Fruit fly (Drosophila melanogaster) whole organism: ENCODE measurements around the gene Lcp65Af.

Experiments used
- Dll ChIP-seq: fragments of >200 bp; optimal IDR thresholded peaks from 2 replicates; lab custom pipeline; 2017
- EcR ChIP-seq, 2 experiments: fragments of >200 bp; optimal IDR thresholded peaks; 2 replicates each; lab custom pipeline; 2017; ENCODE audit warnings: missing biosample characterization in 2 of 2, missing genetic modification characterization in 2 of 2, missing genetic modification reagents in 2 of 2
- pan ChIP-seq: fragments of >200 bp; optimal IDR thresholded peaks from 2 replicates; lab custom pipeline; 2017
- psq ChIP-seq: fragments of >200 bp; optimal IDR thresholded peaks from 2 replicates; lab custom pipeline; 2017

- TF ChIP-seq pan (no peak), EcR (GFP tag; optimal IDR thresholded peaks at IDR 0.05; lab: Kevin White, UChicago) (no peak), psq (no peak), Dll (no peak)
Observed at dm6 chr3L:6152531-6152930, 15.9 kb upstream of the Lcp65Af start, which contains the start of gene Acp65Aa.
